Worm (Caenorhabditis elegans): ENCODE measurements around the gene ceh-75.

Gene ceh-75

ce11 chrV:9906115-9906514 lies 15.0 kb upstream of the ceh-75 start, which contains the start of gene fipr-11:
TSS of gene fipr-11 (minus strand) at chrV:9906215.
- TF ChIP-seq ceh-13 (GFP tag; optimal IDR thresholded peaks at IDR 0.05) (no peak), hmbx-1 (tag; optimal IDR thresholded peaks at IDR 0.05) (no peak), ets-7 (tag; optimal IDR thresholded peaks at IDR 0.05) (no peak), hnd-1 (tag; optimal IDR thresholded peaks at IDR 0.05) (no peak), tra-4 (tag; optimal IDR thresholded peaks at IDR 0.05) (no peak), tbx-11 (GFP tag; IDR thresholded peaks at IDR 0.05) (no peak), B0310.2 (tag; optimal IDR thresholded peaks at IDR 0.05) (no peak), ceh-36 (tag; optimal IDR thresholded peaks at IDR 0.05) (no peak), scrt-1 (GFP tag; IDR thresholded peaks at IDR 0.05) (no peak), pes-1 (GFP tag; IDR thresholded peaks at IDR 0.05) (no peak), sea-1 (GFP tag; conservative IDR thresholded peaks at IDR 0.05) (no peak), flt-1 (GFP tag; IDR thresholded peaks at IDR 0.05) (no peak), aly-1 (tag; optimal IDR thresholded peaks at IDR 0.05) (no peak), tbx-37 (GFP tag; conservative IDR thresholded peaks at IDR 0.05) (no peak)

ce11 chrV:9907205-9907604 lies 13.9 kb upstream of the ceh-75 start:
- no peak for TF ChIP-seq pes-1 (GFP tag; IDR thresholded peaks at IDR 0.05)

ce11 chrV:9909624-9910023 lies 11.5 kb upstream of the ceh-75 start:
- TF ChIP-seq hmg-4 (GFP tag; optimal IDR thresholded peaks at IDR 0.05) (no peak), ceh-36 (tag; optimal IDR thresholded peaks at IDR 0.05) (no peak), pes-1 (GFP tag; IDR thresholded peaks at IDR 0.05) (no peak), tra-4 (tag; optimal IDR thresholded peaks at IDR 0.05) (no peak), sea-1 (GFP tag; conservative IDR thresholded peaks at IDR 0.05) (no peak), tbx-37 (GFP tag; conservative IDR thresholded peaks at IDR 0.05) (no peak), tbx-11 (GFP tag; IDR thresholded peaks at IDR 0.05) (no peak), flt-1 (GFP tag; IDR thresholded peaks at IDR 0.05) (no peak), ceh-13 (GFP tag; optimal IDR thresholded peaks at IDR 0.05) (no peak), ets-7 (tag; optimal IDR thresholded peaks at IDR 0.05) (no peak), hmbx-1 (tag; optimal IDR thresholded peaks at IDR 0.05) (no peak), aly-1 (tag; optimal IDR thresholded peaks at IDR 0.05) (no peak), ama-1 (optimal IDR thresholded peaks at IDR 0.05) (no peak)

ce11 chrV:9911165-9911564 lies 10.0 kb upstream of the ceh-75 start:
- TF ChIP-seq aly-1 (tag; optimal IDR thresholded peaks at IDR 0.05) (no peak), tbx-11 (GFP tag; IDR thresholded peaks at IDR 0.05) (no peak), tra-4 (tag; optimal IDR thresholded peaks at IDR 0.05) (no peak), ama-1 (optimal IDR thresholded peaks at IDR 0.05) (no peak), pes-1 (GFP tag; IDR thresholded peaks at IDR 0.05) (no peak), F13C5.2 (tag; optimal IDR thresholded peaks at IDR 0.05) (no peak), ets-7 (tag; optimal IDR thresholded peaks at IDR 0.05) (no peak), hnd-1 (tag; optimal IDR thresholded peaks at IDR 0.05) (no peak), sea-1 (GFP tag; conservative IDR thresholded peaks at IDR 0.05) (no peak), scrt-1 (GFP tag; IDR thresholded peaks at IDR 0.05) (no peak), flt-1 (GFP tag; IDR thresholded peaks at IDR 0.05) (no peak), hmg-4 (GFP tag; optimal IDR thresholded peaks at IDR 0.05) (no peak), tbx-37 (GFP tag; conservative IDR thresholded peaks at IDR 0.05) (no peak), ceh-13 (GFP tag; optimal IDR thresholded peaks at IDR 0.05) (no peak), ceh-36 (tag; optimal IDR thresholded peaks at IDR 0.05) (no peak), hmbx-1 (tag; optimal IDR thresholded peaks at IDR 0.05) (no peak), B0310.2 (tag; optimal IDR thresholded peaks at IDR 0.05) (no peak)

ce11 chrV:9913863-9914262 lies 7.3 kb upstream of the ceh-75 start, which contains the start of gene fipr-10:
TSS of gene fipr-10 (plus strand) at chrV:9914163.
- no peak for TF ChIP-seq B0310.2 (tag; optimal IDR thresholded peaks at IDR 0.05)
- TF ChIP-seq ets-7 (tag; optimal IDR thresholded peaks at IDR 0.05) = no peak
- TF ChIP-seq tbx-11 (GFP tag; IDR thresholded peaks at IDR 0.05) = no peak
- TF ChIP-seq ceh-36 (tag; optimal IDR thresholded peaks at IDR 0.05) = no peak
- TF ChIP-seq aly-1 (tag; optimal IDR thresholded peaks at IDR 0.05) = no peak
- TF ChIP-seq scrt-1 (GFP tag; IDR thresholded peaks at IDR 0.05) = no peak
- no peak for TF ChIP-seq ceh-13 (GFP tag; optimal IDR thresholded peaks at IDR 0.05)
- TF ChIP-seq pes-1 (GFP tag; IDR thresholded peaks at IDR 0.05) = no peak
- TF ChIP-seq ama-1 (optimal IDR thresholded peaks at IDR 0.05) = no peak
- TF ChIP-seq hnd-1 (tag; optimal IDR thresholded peaks at IDR 0.05) = no peak
- no peak for TF ChIP-seq hmg-4 (GFP tag; optimal IDR thresholded peaks at IDR 0.05)

- TF ChIP-seq aly-1 (tag; optimal IDR thresholded peaks at IDR 0.05) (no peak), ets-7 (tag; optimal IDR thresholded peaks at IDR 0.05) (no peak), ceh-36 (tag; optimal IDR thresholded peaks at IDR 0.05) (no peak), hmbx-1 (tag; optimal IDR thresholded peaks at IDR 0.05) (no peak), B0310.2 (tag; optimal IDR thresholded peaks at IDR 0.05) (no peak), hmg-4 (GFP tag; optimal IDR thresholded peaks at IDR 0.05) (no peak), tbx-11 (GFP tag; IDR thresholded peaks at IDR 0.05) (no peak), tra-4 (tag; optimal IDR thresholded peaks at IDR 0.05) (no peak), ama-1 (optimal IDR thresholded peaks at IDR 0.05) (no peak), sea-1 (GFP tag; conservative IDR thresholded peaks at IDR 0.05) (no peak), flt-1 (GFP tag; IDR thresholded peaks at IDR 0.05) (no peak), hnd-1 (tag; optimal IDR thresholded peaks at IDR 0.05) (no peak), scrt-1 (GFP tag; IDR thresholded peaks at IDR 0.05) (no peak), F13C5.2 (tag; optimal IDR thresholded peaks at IDR 0.05) (no peak), pes-1 (GFP tag; IDR thresholded peaks at IDR 0.05) (no peak), ceh-13 (GFP tag; optimal IDR thresholded peaks at IDR 0.05) (no peak), tbx-37 (GFP tag; conservative IDR thresholded peaks at IDR 0.05) (no peak)
These were observed 6.1 kb upstream of the ceh-75 start, which contains the start of gene mec-9 for ce11 chrV:9915021-9915420. TSS of gene mec-9 (minus strand) at chrV:9915121.

- TF ChIP-seq F13C5.2 (tag; optimal IDR thresholded peaks at IDR 0.05) (no peak), scrt-1 (GFP tag; IDR thresholded peaks at IDR 0.05) (no peak), aly-1 (tag; optimal IDR thresholded peaks at IDR 0.05) (no peak), sea-1 (GFP tag; conservative IDR thresholded peaks at IDR 0.05) (no peak), hmg-4 (GFP tag; optimal IDR thresholded peaks at IDR 0.05) (no peak), tra-4 (tag; optimal IDR thresholded peaks at IDR 0.05) (no peak), ama-1 (optimal IDR thresholded peaks at IDR 0.05) (no peak), tbx-11 (GFP tag; IDR thresholded peaks at IDR 0.05) (no peak)
These were observed 4.5 kb upstream of the ceh-75 start, which contains the start of gene C50H2.4 for ce11 chrV:9916665-9917064. TSS of gene C50H2.4 (plus strand) at chrV:9916965.

All from whole organism, early embryonic.